Fruit fly (Drosophila melanogaster) whole organism, embryonic: ENCODE results near the gene eIF3h.

Experiments
- Atf6 ChIP-seq: fragments of 200-800 bp; sonication (Bioruptor generic); IDR thresholded peaks from 2 replicates; pipeline ENCODE4 v1.3.6; 2022; ENCODE audit warnings: missing biosample characterization, missing genetic modification characterization
- CG7963 ChIP-seq: fragments of 200-800 bp; sonication (Bioruptor generic); IDR thresholded peaks from 3 replicates; pipeline ENCODE4 v1.3.6; 2022; ENCODE audit warnings: missing biosample characterization, missing genetic modification characterization; ENCODE audit not compliant: partially characterized antibody
- Sox102F ChIP-seq: fragments of 200-800 bp; sonication (Bioruptor generic); optimal IDR thresholded peaks from 2 replicates; lab custom pipeline; 2018; ENCODE audit warnings: missing biosample characterization, mild to moderate bottlenecking, missing genetic modification characterization, moderate library complexity
- ac ChIP-seq: fragments of 200-800 bp; sonication (Bioruptor generic); optimal IDR thresholded peaks from 3 replicates; lab custom pipeline; 2017; ENCODE audit warnings: missing biosample characterization, mild to moderate bottlenecking, missing genetic modification characterization
- bbx ChIP-seq: fragments of 200-800 bp; sonication (Bioruptor generic); IDR thresholded peaks from 2 replicates; pipeline ENCODE4 v1.3.6; 2022; ENCODE audit warnings: missing biosample characterization, missing genetic modification characterization; ENCODE audit not compliant: partially characterized antibody
- gce ChIP-seq: fragments of 200-800 bp; sonication (Bioruptor generic); IDR thresholded peaks from 3 replicates; pipeline ENCODE4 v1.3.6; 2022; ENCODE audit warnings: missing biosample characterization, missing genetic modification characterization
- tna ChIP-seq: fragments of 200-800 bp; sonication (Bioruptor generic); IDR thresholded peaks from 2 replicates; pipeline ENCODE4 v1.3.6; 2022; ENCODE audit warnings: missing biosample characterization, missing genetic modification characterization; ENCODE audit not compliant: partially characterized antibody

- peak; percentile 61; the same call in 1 of the 2 replicates for TF ChIP-seq bbx (GFP tag; lab: Robert Waterston, UW)
- peak; percentile 78; the same call in 2 of the 3 replicates for TF ChIP-seq gce (GFP tag; lab: Robert Waterston, UW)
- TF ChIP-seq Atf6, result peak; percentile 78
- TF ChIP-seq ac (GFP tag; lab: Kevin White, UChicago), result peak; percentile 59
- no peak for TF ChIP-seq CG7963 (GFP tag; lab: Robert Waterston, UW)
- no peak for TF ChIP-seq Sox102F
- TF ChIP-seq tna, result no peak
Measured at dm6 chr2L:5070797-5071579, 18.1 kb upstream of the eIF3h start, which contains the start of gene RpL37A.
